Fruit fly (Drosophila melanogaster) whole organism, prepupa: ENCODE results near the gene CG7707.

ENCODE experiments used
- Blimp-1 ChIP-seq: fragments of 200-800 bp; sonication (Bioruptor generic); optimal IDR thresholded peaks from 3 replicates; lab custom pipeline; 2017; ENCODE audit warnings: missing biosample characterization, missing genetic modification characterization, mild to moderate bottlenecking, moderate library complexity, missing genetic modification reagents
- CG10631 ChIP-seq: fragments of 200-800 bp; sonication (Bioruptor generic); optimal IDR thresholded peaks from 2 replicates; lab custom pipeline; 2016; ENCODE audit warnings: missing biosample characterization, missing genetic modification characterization
- CG10669 ChIP-seq: fragments of 200-800 bp; sonication (Bioruptor generic); optimal IDR thresholded peaks from 3 replicates; lab custom pipeline; 2018; ENCODE audit warnings: missing biosample characterization, mild to moderate bottlenecking, missing genetic modification characterization, moderate library complexity
- CG11294 ChIP-seq: fragments of 200-800 bp; sonication (Bioruptor generic); IDR thresholded peaks from 2 replicates; pipeline ENCODE4 v1.3.6; 2022; ENCODE audit warnings: missing biosample characterization, missing genetic modification characterization
- CG11762 ChIP-seq: fragments of 200-800 bp; sonication (Bioruptor generic); optimal IDR thresholded peaks from 3 replicates; lab custom pipeline; 2016; ENCODE audit warnings: missing biosample characterization, missing genetic modification characterization; ENCODE audit not compliant: insufficient read depth
- CG11902 ChIP-seq: fragments of 200-800 bp; sonication (Bioruptor generic); optimal IDR thresholded peaks from 3 replicates; lab custom pipeline; 2016; ENCODE audit warnings: missing biosample characterization, missing genetic modification characterization
- CG15336 ChIP-seq: fragments of 200-800 bp; sonication (Bioruptor generic); IDR thresholded peaks from 2 replicates; pipeline ENCODE4 v1.3.6; 2022; ENCODE audit warnings: missing biosample characterization, missing genetic modification characterization
- CG16779 ChIP-seq: fragments of 200-800 bp; sonication (Bioruptor generic); optimal IDR thresholded peaks from 3 replicates; lab custom pipeline; 2017; ENCODE audit warnings: missing biosample characterization, mild to moderate bottlenecking, missing genetic modification characterization
- CG3032 ChIP-seq: fragments of 200-800 bp; optimal IDR thresholded peaks from 2 replicates; lab custom pipeline; 2019; ENCODE audit warnings: missing biosample characterization, mild to moderate bottlenecking, missing genetic modification characterization, moderate library complexity
- CG31627 ChIP-seq: fragments of 200-800 bp; sonication (Bioruptor generic); optimal IDR thresholded peaks from 3 replicates; lab custom pipeline; 2016; ENCODE audit warnings: missing biosample characterization, missing genetic modification characterization
- CG34406 ChIP-seq: fragments of 200-800 bp; sonication (Bioruptor generic); optimal IDR thresholded peaks from 3 replicates; lab custom pipeline; 2016; ENCODE audit warnings: missing biosample characterization, missing genetic modification characterization
- CG4318 ChIP-seq: fragments of 200-800 bp; sonication (Bioruptor generic); optimal IDR thresholded peaks from 3 replicates; lab custom pipeline; 2017; ENCODE audit warnings: missing biosample characterization, mild to moderate bottlenecking, missing genetic modification characterization
- CG6163 ChIP-seq: fragments of 200-800 bp; sonication (Bioruptor generic); IDR thresholded peaks from 3 replicates; pipeline ENCODE4 v1.3.6; 2022; ENCODE audit warnings: missing biosample characterization, missing genetic modification characterization
- CG6276 ChIP-seq: fragments of 200-800 bp; sonication (Bioruptor generic); optimal IDR thresholded peaks from 2 replicates; lab custom pipeline; 2017; ENCODE audit warnings: missing biosample characterization, mild to moderate bottlenecking, missing genetic modification characterization
- CG6792 ChIP-seq: fragments of 200-800 bp; sonication (Bioruptor generic); optimal IDR thresholded peaks from 3 replicates; lab custom pipeline; 2016; ENCODE audit warnings: missing biosample characterization, missing genetic modification characterization
- CG6808 ChIP-seq: fragments of 200-800 bp; sonication (Bioruptor generic); optimal IDR thresholded peaks from 3 replicates; lab custom pipeline; 2017; ENCODE audit warnings: missing biosample characterization, missing genetic modification characterization, mild to moderate bottlenecking, moderate library complexity, missing genetic modification reagents
- CG6854 ChIP-seq: fragments of 200-800 bp; sonication (Bioruptor generic); optimal IDR thresholded peaks from 2 replicates; lab custom pipeline; 2017; ENCODE audit warnings: missing biosample characterization, mild to moderate bottlenecking, missing genetic modification characterization
- CG7368 ChIP-seq: fragments of 200-800 bp; sonication (Bioruptor generic); optimal IDR thresholded peaks from 3 replicates; lab custom pipeline; 2016; ENCODE audit warnings: missing biosample characterization, missing genetic modification characterization
- CG8319 ChIP-seq: fragments of 200-800 bp; sonication (Bioruptor generic); optimal IDR thresholded peaks from 3 replicates; lab custom pipeline; 2016; ENCODE audit warnings: missing biosample characterization, missing genetic modification characterization
- CG8632 ChIP-seq: fragments of 200-800 bp; sonication (Bioruptor generic); optimal IDR thresholded peaks from 3 replicates; lab custom pipeline; 2016; ENCODE audit warnings: missing biosample characterization, missing genetic modification characterization
- CG9139 ChIP-seq: fragments of 200-800 bp; sonication (Bioruptor generic); optimal IDR thresholded peaks from 3 replicates; lab custom pipeline; 2017; ENCODE audit warnings: missing biosample characterization, mild to moderate bottlenecking, missing genetic modification characterization
- Eip75B ChIP-seq: fragments of 200-800 bp; sonication (Bioruptor generic); optimal IDR thresholded peaks from 3 replicates; lab custom pipeline; 2016; ENCODE audit warnings: missing biosample characterization, missing genetic modification characterization
- Eip78C ChIP-seq: fragments of 200-800 bp; sonication (Bioruptor generic); peaks from one replicate; lab custom pipeline; 2016; ENCODE audit warnings: missing biosample characterization, missing genetic modification characterization
- Eip93F ChIP-seq: fragments of 200-800 bp; sonication (Bioruptor generic); optimal IDR thresholded peaks from 2 replicates; lab custom pipeline; 2016; ENCODE audit warnings: missing biosample characterization, mild to moderate bottlenecking, missing genetic modification characterization
- Ets21C ChIP-seq: fragments of 200-800 bp; sonication (Bioruptor generic); optimal IDR thresholded peaks from 3 replicates; lab custom pipeline; 2016; ENCODE audit warnings: missing biosample characterization, missing genetic modification characterization
- Hr38 ChIP-seq: sonication (Bioruptor generic); optimal IDR thresholded peaks from 2 replicates; lab custom pipeline; 2016; ENCODE audit warnings: missing biosample characterization, missing genetic modification characterization
- Hr39 ChIP-seq: fragments of 200-800 bp; sonication (Bioruptor generic); optimal IDR thresholded peaks from 2 replicates; lab custom pipeline; 2016; ENCODE audit warnings: missing biosample characterization, missing genetic modification characterization
- Hr4 ChIP-seq: fragments of 200-800 bp; sonication (Bioruptor generic); optimal IDR thresholded peaks from 3 replicates; lab custom pipeline; 2016; ENCODE audit warnings: missing biosample characterization, missing genetic modification characterization
- Met ChIP-seq: fragments of 200-800 bp; sonication (Bioruptor generic); optimal IDR thresholded peaks from 3 replicates; lab custom pipeline; 2016; ENCODE audit warnings: missing biosample characterization, missing genetic modification characterization
- OdsH ChIP-seq: fragments of 200-800 bp; sonication (Bioruptor generic); optimal IDR thresholded peaks from 3 replicates; lab custom pipeline; 2016; ENCODE audit warnings: missing biosample characterization, missing genetic modification characterization
- Smox ChIP-seq: fragments of 200-800 bp; sonication (Bioruptor generic); optimal IDR thresholded peaks from 3 replicates; lab custom pipeline; 2016; ENCODE audit warnings: missing biosample characterization, missing genetic modification characterization
- Sox102F ChIP-seq: fragments of 200-800 bp; sonication (Bioruptor generic); optimal IDR thresholded peaks from 2 replicates; lab custom pipeline; 2016; ENCODE audit warnings: missing biosample characterization, mild to moderate bottlenecking, missing genetic modification characterization
- Sox14 ChIP-seq: fragments of 200-800 bp; sonication (Bioruptor generic); optimal IDR thresholded peaks from 3 replicates; lab custom pipeline; 2016; ENCODE audit warnings: missing biosample characterization, missing genetic modification characterization
- achi ChIP-seq: fragments of 200-800 bp; sonication (Bioruptor generic); optimal IDR thresholded peaks from 3 replicates; lab custom pipeline; 2016; ENCODE audit warnings: missing biosample characterization, missing genetic modification characterization
- acj6 ChIP-seq: fragments of 200-800 bp; sonication (Bioruptor generic); optimal IDR thresholded peaks from 3 replicates; lab custom pipeline; 2016; ENCODE audit warnings: missing biosample characterization, missing genetic modification characterization
- cyc ChIP-seq: fragments of 200-800 bp; sonication (Bioruptor generic); optimal IDR thresholded peaks from 3 replicates; lab custom pipeline; 2016; ENCODE audit warnings: missing biosample characterization, missing genetic modification characterization
- eg ChIP-seq: fragments of 200-800 bp; sonication (Bioruptor generic); IDR thresholded peaks from 3 replicates; pipeline ENCODE4 v1.3.6; 2022; ENCODE audit warnings: missing biosample characterization, missing genetic modification characterization
- esn ChIP-seq: fragments of 200-800 bp; sonication (Bioruptor generic); optimal IDR thresholded peaks from 2 replicates; lab custom pipeline; 2016; ENCODE audit warnings: missing biosample characterization, mild to moderate bottlenecking, missing genetic modification characterization, moderate library complexity
- fkh ChIP-seq: fragments of 200-800 bp; sonication (Bioruptor generic); optimal IDR thresholded peaks from 3 replicates; lab custom pipeline; 2017; ENCODE audit warnings: missing biosample characterization, mild to moderate bottlenecking, missing genetic modification characterization, moderate library complexity
- lz ChIP-seq: fragments of 200-800 bp; sonication (Bioruptor generic); optimal IDR thresholded peaks from 3 replicates; lab custom pipeline; 2016; ENCODE audit warnings: missing biosample characterization, missing genetic modification characterization
- pdm3 ChIP-seq: fragments of 200-800 bp; sonication (Bioruptor generic); optimal IDR thresholded peaks from 3 replicates; lab custom pipeline; 2016; ENCODE audit warnings: missing biosample characterization, missing genetic modification characterization
- salr ChIP-seq, 2 experiments: fragments of 200-800 bp; sonication (Bioruptor generic); optimal IDR thresholded peaks; 3 replicates each; lab custom pipeline; 2016 to 2018; ENCODE audit warnings: missing biosample characterization in 2 of 2, missing genetic modification characterization in 2 of 2, mild to moderate bottlenecking in 1 of 2
- ss ChIP-seq, 2 experiments: fragments of 200-800 bp; sonication (Bioruptor generic); optimal IDR thresholded peaks; 2 replicates in 1 of 2; 3 replicates in 1 of 2; lab custom pipeline; 2017 to 2018; ENCODE audit warnings: mild to moderate bottlenecking in 2 of 2, missing biosample characterization in 2 of 2, missing genetic modification characterization in 2 of 2, moderate library complexity in 1 of 2
- svp ChIP-seq: fragments of 200-800 bp; sonication (Bioruptor generic); peaks from one replicate; lab custom pipeline; 2016; ENCODE audit warnings: missing biosample characterization, missing genetic modification characterization
- topi ChIP-seq: fragments of 200-800 bp; sonication (Bioruptor generic); optimal IDR thresholded peaks from 3 replicates; lab custom pipeline; 2016; ENCODE audit warnings: missing biosample characterization, missing genetic modification characterization

CG7707 gene

dm6 chr3L:17257199-17257598, 14.0 kb downstream of the CG7707 start (continued):
- TF ChIP-seq CG10669 (GFP tag; lab: Kevin White, UChicago) (peak; percentile 24), CG6163 (GFP tag; lab: Robert Waterston, UW) (0 out of 3 replicates have a peak, but pooled peaks have one; percentile 38), CG7368 (GFP tag; lab: Kevin White, UChicago) (no peak), Hr38 (GFP tag; lab: Kevin White, UChicago) (no peak), CG8632 (GFP tag; lab: Kevin White, UChicago) (no peak), CG11762 (no peak), Hr4 (GFP tag; lab: Kevin White, UChicago) (no peak), CG15336 (no peak), acj6 (no peak), pdm3 (peak; percentile 2), lz (no peak), ss (GFP tag; optimal IDR thresholded peaks at IDR 0.05; lab: Kevin White, UChicago) (peak in 1 of 2 experiments; percentile 29), CG11294 (GFP tag; lab: Robert Waterston, UW) (no peak), salr (GFP tag; optimal IDR thresholded peaks at IDR 0.05; lab: Kevin White, UChicago) (no peak), OdsH (GFP tag; lab: Kevin White, UChicago) (peak; percentile 14), CG10631 (peak; percentile 11), CG8319 (GFP tag; lab: Kevin White, UChicago) (no peak), CG11902 (GFP tag; lab: Kevin White, UChicago) (no peak), Eip93F (no peak), CG34406 (GFP tag; lab: Kevin White, UChicago) (no peak), CG6276 (no peak), Blimp-1 (GFP tag; lab: Kevin White, UChicago) (no peak), Met (GFP tag; lab: Kevin White, UChicago) (peak; percentile 15), Hr39 (GFP tag; lab: Kevin White, UChicago) (peak; percentile 20), CG3032 (tag; lab: Kevin White, UChicago) (peak; percentile 13), eg (GFP tag; lab: Robert Waterston, UW) (no peak), svp (GFP tag; lab: Kevin White, UChicago) (no peak), Sox102F (GFP tag; lab: Kevin White, UChicago) (no peak), CG6792 (GFP tag; lab: Kevin White, UChicago) (no peak), achi (GFP tag; lab: Kevin White, UChicago) (peak; percentile 23), Eip78C (GFP tag; lab: Kevin White, UChicago) (peak; percentile 54), fkh (no peak), CG9139 (GFP tag; lab: Kevin White, UChicago) (no peak), Smox (GFP tag; lab: Kevin White, UChicago) (no peak), CG31627 (GFP tag; lab: Kevin White, UChicago) (peak; percentile 10), topi (GFP tag; lab: Kevin White, UChicago) (peak; percentile 1), Eip75B (GFP tag; lab: Kevin White, UChicago) (peak; percentile 23), CG6808 (peak; percentile 23), cyc (GFP tag; lab: Kevin White, UChicago) (no peak), CG4318 (GFP tag; lab: Kevin White, UChicago) (no peak)

- TF ChIP-seq esn: no peak
- TF ChIP-seq CG6854 (GFP tag; lab: Kevin White, UChicago): no peak
- TF ChIP-seq CG11762: no peak
- TF ChIP-seq Ets21C: no peak
- TF ChIP-seq Hr38 (GFP tag; lab: Kevin White, UChicago): no peak
- no peak for TF ChIP-seq CG8632 (GFP tag; lab: Kevin White, UChicago)
- no peak for TF ChIP-seq cyc (GFP tag; lab: Kevin White, UChicago)
- TF ChIP-seq acj6: no peak
- no peak for TF ChIP-seq CG31627 (GFP tag; lab: Kevin White, UChicago)
- TF ChIP-seq CG16779 (tag; lab: Kevin White, UChicago): no peak
- no peak for TF ChIP-seq CG3032 (tag; lab: Kevin White, UChicago)
- TF ChIP-seq Sox14 (GFP tag; lab: Kevin White, UChicago): no peak
- no peak for TF ChIP-seq CG6276
- no peak for TF ChIP-seq CG11902 (GFP tag; lab: Kevin White, UChicago)
Observed at dm6 chr3L:17264116-17264515, 20.9 kb downstream of the CG7707 start, which contains the start of gene CG13723. Gene CG13723 (plus strand): TSS chr3L:17264416.
